Worm (Caenorhabditis elegans) whole organism, mixed stage, embryonic: ENCODE results near the gene srh-71.

Experiments
- M03D4.4 ChIP-seq: sonication (generic microtip); optimal IDR thresholded peaks from 2 replicates; lab custom pipeline; 2017; ENCODE audit warnings: mild to moderate bottlenecking, missing genetic modification characterization, missing compliant biosample characterization
- bed-3 ChIP-seq: fragments of 200-800 bp; sonication (Bioruptor generic); optimal IDR thresholded peaks from 3 replicates; lab custom pipeline; 2018; ENCODE audit warnings: mild to moderate bottlenecking, missing genetic modification characterization, moderate library complexity, missing compliant biosample characterization
- ceh-39 ChIP-seq: fragments of 150-350 bp; optimal IDR thresholded peaks from 2 replicates; lab custom pipeline; 2014; ENCODE audit warnings: missing biosample characterization, missing genetic modification characterization
- ces-1 ChIP-seq: fragments of 150-350 bp; optimal IDR thresholded peaks from 2 replicates; lab custom pipeline; 2014; ENCODE audit warnings: missing biosample characterization, missing genetic modification reagents, missing genetic modification characterization
- cnd-1 ChIP-seq: fragments of 200-800 bp; sonication (Bioruptor generic); optimal IDR thresholded peaks from 2 replicates; lab custom pipeline; 2018; ENCODE audit warnings: mild to moderate bottlenecking, missing genetic modification characterization, missing compliant biosample characterization
- drap-1 ChIP-seq: fragments of 200-800 bp; sonication (Bioruptor generic); optimal IDR thresholded peaks from 3 replicates; lab custom pipeline; 2018; ENCODE audit warnings: mild to moderate bottlenecking, missing genetic modification characterization, missing compliant biosample characterization
- elt-1 ChIP-seq: sonication (generic microtip); optimal IDR thresholded peaks from 2 replicates; lab custom pipeline; 2017; ENCODE audit warnings: missing genetic modification characterization, mild to moderate bottlenecking, missing compliant biosample characterization, antibody characterized with exemption, moderate library complexity, borderline replicate concordance; ENCODE audit not compliant: insufficient read depth
- elt-3 ChIP-seq: fragments of 150-350 bp; optimal IDR thresholded peaks from 2 replicates; lab custom pipeline; 2014; ENCODE audit warnings: missing biosample characterization, missing genetic modification characterization
- flh-1 ChIP-seq: fragments of 200-800 bp; sonication (Bioruptor generic); optimal IDR thresholded peaks from 2 replicates; lab custom pipeline; 2018; ENCODE audit warnings: mild to moderate bottlenecking, missing genetic modification characterization, moderate library complexity, missing compliant biosample characterization
- ham-2 ChIP-seq: fragments of 200-800 bp; sonication (Bioruptor generic); optimal IDR thresholded peaks from 2 replicates; lab custom pipeline; 2018; ENCODE audit warnings: mild to moderate bottlenecking, missing genetic modification characterization, missing compliant biosample characterization
- hlh-1 ChIP-seq: fragments of 150-350 bp; optimal IDR thresholded peaks from 2 replicates; lab custom pipeline; 2014; ENCODE audit warnings: missing biosample characterization, missing genetic modification reagents, missing genetic modification characterization
- lin-13 ChIP-seq: fragments of 150-350 bp; optimal IDR thresholded peaks from 2 replicates; lab custom pipeline; 2014; ENCODE audit warnings: missing biosample characterization, missing genetic modification characterization
- lin-32 ChIP-seq: fragments of 200-800 bp; sonication (Bioruptor generic); optimal IDR thresholded peaks from 2 replicates; lab custom pipeline; 2018; ENCODE audit warnings: mild to moderate bottlenecking, missing genetic modification characterization, missing compliant biosample characterization
- lsy-2 ChIP-seq: fragments of 150-350 bp; optimal IDR thresholded peaks from 2 replicates; lab custom pipeline; 2014; ENCODE audit warnings: missing biosample characterization, missing genetic modification characterization
- mab-5 ChIP-seq: fragments of 150-350 bp; optimal IDR thresholded peaks from 2 replicates; lab custom pipeline; 2014; ENCODE audit warnings: missing biosample characterization, missing genetic modification characterization
- mep-1 ChIP-seq: fragments of 150-350 bp; optimal IDR thresholded peaks from 2 replicates; lab custom pipeline; 2017; ENCODE audit warnings: missing biosample characterization, missing genetic modification reagents, missing genetic modification characterization, inconsistent platforms
- mls-2 ChIP-seq: sonication (generic microtip); optimal IDR thresholded peaks from 2 replicates; lab custom pipeline; 2016; ENCODE audit warnings: mild to moderate bottlenecking, missing genetic modification characterization, moderate library complexity, missing compliant biosample characterization
- nhr-12 ChIP-seq: fragments of 150-350 bp; optimal IDR thresholded peaks from 2 replicates; lab custom pipeline; 2014; ENCODE audit warnings: missing biosample characterization, missing genetic modification characterization
- nhr-2 ChIP-seq: fragments of 150-350 bp; optimal IDR thresholded peaks from 2 replicates; lab custom pipeline; 2014; ENCODE audit warnings: missing biosample characterization, missing genetic modification characterization
- nhr-237 ChIP-seq: fragments of 150-350 bp; optimal IDR thresholded peaks from 2 replicates; lab custom pipeline; 2014; ENCODE audit warnings: missing biosample characterization, missing genetic modification characterization
- nhr-28 ChIP-seq: fragments of 150-350 bp; optimal IDR thresholded peaks from 2 replicates; lab custom pipeline; 2014; ENCODE audit warnings: missing biosample characterization, missing genetic modification characterization
- nhr-76 ChIP-seq: sonication (generic microtip); optimal IDR thresholded peaks from 2 replicates; lab custom pipeline; 2017; ENCODE audit warnings: missing biosample characterization, missing genetic modification characterization
- pha-4 ChIP-seq: fragments of 150-350 bp; optimal IDR thresholded peaks from 2 replicates; lab custom pipeline; 2018; ENCODE audit warnings: missing biosample characterization, missing genetic modification reagents, missing genetic modification characterization
- sem-2 ChIP-seq: fragments of 200-800 bp; sonication (Bioruptor generic); optimal IDR thresholded peaks from 2 replicates; lab custom pipeline; 2018; ENCODE audit warnings: mild to moderate bottlenecking, missing genetic modification characterization, missing compliant biosample characterization
- snpc-4 ChIP-seq: fragments of 150-350 bp; optimal IDR thresholded peaks from 2 replicates; lab custom pipeline; 2014; ENCODE audit warnings: missing biosample characterization, missing genetic modification characterization
- sptf-1 ChIP-seq: sonication (generic microtip); optimal IDR thresholded peaks from 2 replicates; lab custom pipeline; 2017; ENCODE audit warnings: mild to moderate bottlenecking, missing genetic modification characterization, moderate library complexity, missing compliant biosample characterization
- tbx-8 ChIP-seq: fragments of 200-800 bp; sonication (Bioruptor generic); optimal IDR thresholded peaks from 2 replicates; lab custom pipeline; 2018; ENCODE audit warnings: mild to moderate bottlenecking, missing genetic modification characterization, moderate library complexity, missing compliant biosample characterization
- unc-120 ChIP-seq: sonication (generic microtip); optimal IDR thresholded peaks from 2 replicates; lab custom pipeline; 2017; ENCODE audit warnings: missing genetic modification characterization, missing compliant biosample characterization; ENCODE audit not compliant: poor library complexity, severe bottlenecking
- unc-39 ChIP-seq: fragments of 150-350 bp; optimal IDR thresholded peaks from 2 replicates; lab custom pipeline; 2014; ENCODE audit warnings: missing biosample characterization, missing genetic modification characterization
- unc-62 ChIP-seq: fragments of 150-350 bp; optimal IDR thresholded peaks from 2 replicates; lab custom pipeline; 2014; ENCODE audit warnings: missing biosample characterization, missing genetic modification reagents, missing genetic modification characterization
- zip-8 ChIP-seq: fragments of 150-350 bp; optimal IDR thresholded peaks from 2 replicates; lab custom pipeline; 2014; ENCODE audit warnings: missing biosample characterization, missing genetic modification characterization
- ztf-11 ChIP-seq: fragments of 150-350 bp; optimal IDR thresholded peaks from 2 replicates; lab custom pipeline; 2014; ENCODE audit warnings: missing biosample characterization, missing genetic modification characterization

srh-71 gene

ce11 chrII:3091268-3091667 lies 32.0 kb upstream of the srh-71 start, which contains the start of gene srg-21:
srg-21 (minus strand) TSS chrII:3091368.
- TF ChIP-seq snpc-4 (tag; lab: Kevin White, UChicago) (no peak), M03D4.4 (no peak), nhr-237 (tag; lab: Kevin White, UChicago) (no peak), nhr-76 (tag; lab: Kevin White, UChicago) (no peak), unc-39 (tag; lab: Kevin White, UChicago) (no peak), unc-120 (tag; lab: Kevin White, UChicago) (no peak), mep-1 (no peak), lsy-2 (no peak)

ce11 chrII:3093352-3093751 lies 30.0 kb upstream of the srh-71 start, which contains the start of gene srg-22:
srg-22 (minus strand) TSS chrII:3093452.
- TF ChIP-seq bed-3 (no peak), sem-2 (GFP tag; lab: Kevin White, UChicago) (no peak), cnd-1 (tag; lab: Kevin White, UChicago) (no peak), nhr-76 (tag; lab: Kevin White, UChicago) (no peak), nhr-28 (tag; lab: Kevin White, UChicago) (no peak), sptf-1 (no peak), unc-39 (tag; lab: Kevin White, UChicago) (no peak), mab-5 (tag; lab: Kevin White, UChicago) (no peak), ztf-11 (tag; lab: Kevin White, UChicago) (no peak), tbx-8 (GFP tag; lab: Kevin White, UChicago) (no peak), ham-2 (no peak), elt-3 (tag; lab: Kevin White, UChicago) (no peak), nhr-12 (tag; lab: Kevin White, UChicago) (no peak), zip-8 (no peak)

- TF ChIP-seq nhr-28 (tag; lab: Kevin White, UChicago) (no peak), flh-1 (no peak), unc-62 (no peak), unc-39 (tag; lab: Kevin White, UChicago) (no peak)
Observed at ce11 chrII:3096060-3096459, 27.2 kb upstream of the srh-71 start, which contains the start of gene srg-23. srg-23 (minus strand) TSS chrII:3096160.

ce11 chrII:3096857-3097256 lies 26.4 kb upstream of the srh-71 start, which contains the start of gene Y25C1A.14:
Y25C1A.14 (minus strand) TSS chrII:3096957.
- no peak for TF ChIP-seq bed-3

- TF ChIP-seq nhr-28 (tag; lab: Kevin White, UChicago) (no peak), cnd-1 (tag; lab: Kevin White, UChicago) (no peak), nhr-76 (tag; lab: Kevin White, UChicago) (no peak), pha-4 (tag; lab: Kevin White, UChicago) (no peak), drap-1 (no peak)
Observed at ce11 chrII:3100546-3100945, 22.8 kb upstream of the srh-71 start, which contains the start of gene srg-24. srg-24 (minus strand) TSS chrII:3100646.

- TF ChIP-seq zip-8 (no peak), ces-1 (GFP tag; lab: Kevin White, UChicago) (no peak), unc-62 (no peak), unc-120 (tag; lab: Kevin White, UChicago) (no peak), nhr-2 (tag; lab: Kevin White, UChicago) (no peak), hlh-1 (tag; lab: Kevin White, UChicago) (no peak), cnd-1 (tag; lab: Kevin White, UChicago) (no peak), nhr-28 (tag; lab: Kevin White, UChicago) (no peak), bed-3 (no peak), mls-2 (no peak)
Observed at ce11 chrII:3102018-3102417, 21.3 kb upstream of the srh-71 start, which contains the start of gene clec-121. clec-121 (plus strand) TSS chrII:3102318.

ce11 chrII:3105765-3106164 lies 17.5 kb upstream of the srh-71 start, which contains the start of gene clec-122:
clec-122 (plus strand) TSS chrII:3106065.
- TF ChIP-seq flh-1, result no peak
- no peak for TF ChIP-seq lsy-2
- no peak for TF ChIP-seq nhr-28 (tag; lab: Kevin White, UChicago)
- TF ChIP-seq mep-1, result no peak
- TF ChIP-seq mls-2, result no peak
- TF ChIP-seq elt-1 (tag; lab: Kevin White, UChicago), result no peak
- TF ChIP-seq lin-32 (GFP tag; lab: Kevin White, UChicago), result no peak
- TF ChIP-seq unc-120 (tag; lab: Kevin White, UChicago), result no peak
- no peak for TF ChIP-seq lin-13
- TF ChIP-seq bed-3, result no peak
- no peak for TF ChIP-seq M03D4.4
- TF ChIP-seq ceh-39, result no peak
- TF ChIP-seq nhr-2 (tag; lab: Kevin White, UChicago), result no peak
- TF ChIP-seq drap-1, result no peak
- TF ChIP-seq snpc-4 (tag; lab: Kevin White, UChicago), result no peak
- no peak for TF ChIP-seq hlh-1 (tag; lab: Kevin White, UChicago)
- no peak for TF ChIP-seq ztf-11 (tag; lab: Kevin White, UChicago)
